Worm (Caenorhabditis elegans) whole organism, L4 larva: Measurements from ENCODE around the gene C43H6.12.
A peak's percentile ranks its signal among the peaks of the same experiment; 100 is the strongest.

Experiments used
- R02D3.7 ChIP-seq: fragments of 150-350 bp; sonication (generic microtip); optimal IDR thresholded peaks from 3 replicates; lab custom pipeline; 2014; ENCODE audit warnings: missing biosample characterization, missing genetic modification characterization
- T26A8.4 ChIP-seq: fragments of 200-800 bp; sonication (Bioruptor generic); IDR thresholded peaks from 2 replicates; pipeline ENCODE4 v1.3.6; 2022; ENCODE audit warnings: missing genetic modification characterization, missing compliant biosample characterization
- Y105C5A.15 ChIP-seq: fragments of 200-800 bp; sonication (Bioruptor generic); IDR thresholded peaks from 2 replicates; pipeline ENCODE4 v1.3.6; 2022; ENCODE audit warnings: missing genetic modification characterization, missing compliant biosample characterization
- Y5F2A.4 ChIP-seq: fragments of 200-800 bp; sonication (Bioruptor generic); optimal IDR thresholded peaks from 2 replicates; lab custom pipeline; 2018; ENCODE audit warnings: mild to moderate bottlenecking, missing genetic modification characterization, missing compliant biosample characterization
- aha-1 ChIP-seq: fragments of 150-350 bp; peaks from one replicate; lab custom pipeline; 2014; ENCODE audit warnings: missing biosample characterization, missing genetic modification characterization
- ceh-20 ChIP-seq: fragments of 200-800 bp; sonication (Bioruptor generic); IDR thresholded peaks from 2 replicates; pipeline ENCODE4 v1.3.6; 2022; ENCODE audit warnings: missing genetic modification reagents, missing genetic modification characterization, missing compliant biosample characterization
- ceh-44 ChIP-seq: fragments of 200-800 bp; sonication (Bioruptor generic); IDR thresholded peaks from 2 replicates; pipeline ENCODE4 v1.3.6; 2022; ENCODE audit warnings: missing genetic modification reagents, missing genetic modification characterization, missing compliant biosample characterization
- ceh-62 ChIP-seq: sonication (generic microtip); optimal IDR thresholded peaks from 2 replicates; lab custom pipeline; 2017; ENCODE audit warnings: missing biosample characterization, missing genetic modification characterization
- ceh-82 ChIP-seq: sonication (generic microtip); optimal IDR thresholded peaks from 2 replicates; lab custom pipeline; 2017; ENCODE audit warnings: missing biosample characterization, missing genetic modification characterization
- ces-1 ChIP-seq: fragments of 150-350 bp; sonication (generic microtip); optimal IDR thresholded peaks from 4 replicates; lab custom pipeline; 2014; ENCODE audit warnings: missing biosample characterization, missing genetic modification reagents, missing genetic modification characterization
- ctbp-1 ChIP-seq: fragments of 200-800 bp; sonication (Bioruptor generic); IDR thresholded peaks from 2 replicates; pipeline ENCODE4 v1.3.6; 2022; ENCODE audit warnings: missing genetic modification reagents, missing genetic modification characterization, missing compliant biosample characterization
- daf-12 ChIP-seq: fragments of 150-350 bp; optimal IDR thresholded peaks from 2 replicates; lab custom pipeline; 2014; ENCODE audit warnings: missing biosample characterization, missing genetic modification reagents, missing genetic modification characterization
- daf-8 ChIP-seq: fragments of 200-800 bp; sonication (Bioruptor generic); IDR thresholded peaks from 2 replicates; pipeline ENCODE4 v1.3.6; 2022; ENCODE audit warnings: missing genetic modification characterization, missing compliant biosample characterization
- dmd-6 ChIP-seq: fragments of 200-800 bp; sonication (Bioruptor generic); IDR thresholded peaks from 2 replicates; pipeline ENCODE4 v1.3.6; 2022; ENCODE audit warnings: missing genetic modification reagents, missing genetic modification characterization, missing compliant biosample characterization
- duxl-1 ChIP-seq: sonication (generic microtip); optimal IDR thresholded peaks from 2 replicates; lab custom pipeline; 2016; ENCODE audit warnings: mild to moderate bottlenecking, missing genetic modification characterization, moderate library complexity, missing compliant biosample characterization; ENCODE audit not compliant: poor library complexity
- hlh-11 ChIP-seq: fragments of 200-800 bp; sonication (Bioruptor generic); optimal IDR thresholded peaks from 2 replicates; lab custom pipeline; 2018; ENCODE audit warnings: mild to moderate bottlenecking, missing genetic modification characterization, missing compliant biosample characterization
- hmg-1.1 ChIP-seq: fragments of 200-800 bp; sonication (Bioruptor generic); IDR thresholded peaks from 2 replicates; pipeline ENCODE4 v1.3.6; 2022; ENCODE audit warnings: missing genetic modification reagents, missing genetic modification characterization, missing compliant biosample characterization
- lim-7 ChIP-seq: fragments of 200-800 bp; sonication (Bioruptor generic); IDR thresholded peaks from 2 replicates; pipeline ENCODE4 v1.3.6; 2022; ENCODE audit warnings: missing genetic modification characterization, missing compliant biosample characterization
- lin-13 ChIP-seq: fragments of 150-350 bp; optimal IDR thresholded peaks from 2 replicates; lab custom pipeline; 2014; ENCODE audit warnings: missing biosample characterization, missing genetic modification reagents, missing genetic modification characterization
- lin-15B ChIP-seq: fragments of 150-350 bp; sonication (generic microtip); optimal IDR thresholded peaks from 3 replicates; lab custom pipeline; 2014; ENCODE audit warnings: missing biosample characterization, missing genetic modification characterization
- lin-29 ChIP-seq: fragments of 200-800 bp; sonication (Bioruptor generic); IDR thresholded peaks from 2 replicates; pipeline ENCODE4 v1.3.6; 2022; ENCODE audit warnings: missing genetic modification reagents, missing genetic modification characterization, missing compliant biosample characterization
- lin-38 ChIP-seq: fragments of 200-800 bp; sonication (Bioruptor generic); IDR thresholded peaks from 2 replicates; pipeline ENCODE4 v1.3.6; 2022; ENCODE audit warnings: missing genetic modification reagents, missing genetic modification characterization, missing compliant biosample characterization
- lir-3 ChIP-seq: sonication (generic microtip); optimal IDR thresholded peaks from 2 replicates; lab custom pipeline; 2016; ENCODE audit warnings: mild to moderate bottlenecking, missing genetic modification characterization, missing compliant biosample characterization
- madf-5 ChIP-seq, 2 experiments: fragments of 200-800 bp; sonication (Bioruptor generic); IDR thresholded peaks; 2 replicates each; pipeline ENCODE4 v1.3.6; 2022; ENCODE audit warnings: missing compliant biosample characterization in 2 of 2, missing genetic modification characterization in 2 of 2
- mdl-1 ChIP-seq, 2 experiments: fragments of 150-350 bp in 1 of 2; sonication (generic microtip) in 1 of 2; optimal IDR thresholded peaks; 2 replicates each; lab custom pipeline; 2014 to 2017; ENCODE audit warnings: missing biosample characterization in 2 of 2, missing genetic modification characterization in 2 of 2
- mep-1 ChIP-seq: fragments of 150-350 bp; sonication (generic microtip); optimal IDR thresholded peaks from 3 replicates; lab custom pipeline; 2014; ENCODE audit warnings: missing biosample characterization, missing genetic modification characterization
- mxl-3 ChIP-seq: fragments of 200-800 bp; sonication (Bioruptor generic); optimal IDR thresholded peaks from 2 replicates; lab custom pipeline; 2018; ENCODE audit warnings: mild to moderate bottlenecking, missing genetic modification characterization, missing compliant biosample characterization
- nhr-102 ChIP-seq: sonication (generic microtip); optimal IDR thresholded peaks from 2 replicates; lab custom pipeline; 2016; ENCODE audit warnings: mild to moderate bottlenecking, missing genetic modification characterization, moderate library complexity, missing compliant biosample characterization
- nhr-11 ChIP-seq: fragments of 150-350 bp; optimal IDR thresholded peaks from 2 replicates; lab custom pipeline; 2014; ENCODE audit warnings: missing biosample characterization, missing genetic modification characterization
- nhr-111 ChIP-seq: fragments of 200-800 bp; sonication (Bioruptor generic); optimal IDR thresholded peaks from 2 replicates; lab custom pipeline; 2018; ENCODE audit warnings: mild to moderate bottlenecking, missing genetic modification characterization, missing compliant biosample characterization
- nhr-28 ChIP-seq: fragments of 150-350 bp; optimal IDR thresholded peaks from 2 replicates; lab custom pipeline; 2014; ENCODE audit warnings: missing biosample characterization, missing genetic modification characterization
- nhr-48 ChIP-seq: sonication (generic microtip); optimal IDR thresholded peaks from 2 replicates; lab custom pipeline; 2016; ENCODE audit warnings: mild to moderate bottlenecking, missing genetic modification characterization, missing compliant biosample characterization
- nhr-76 ChIP-seq: fragments of 150-350 bp; optimal IDR thresholded peaks from 2 replicates; lab custom pipeline; 2014; ENCODE audit warnings: missing biosample characterization, missing genetic modification characterization
- nhr-77 ChIP-seq: fragments of 150-350 bp; optimal IDR thresholded peaks from 2 replicates; lab custom pipeline; 2014; ENCODE audit warnings: missing biosample characterization, missing genetic modification characterization
- pha-4 ChIP-seq, 2 experiments: fragments of 150-350 bp in 1 of 2; fragments of 200-800 bp in 1 of 2; sonication (Bioruptor generic) in 1 of 2; IDR thresholded peaks in 1 of 2; optimal IDR thresholded peaks in 1 of 2; 2 replicates each; pipeline versions ENCODE4 v1.3.6 to Lab custom; 2014 to 2022; ENCODE audit warnings: missing genetic modification characterization in 2 of 2, missing genetic modification reagents in 2 of 2, missing biosample characterization in 1 of 2, missing compliant biosample characterization in 1 of 2
- php-3 ChIP-seq: fragments of 200-800 bp; sonication (Bioruptor generic); IDR thresholded peaks from 2 replicates; pipeline ENCODE4 v1.3.6; 2022; ENCODE audit warnings: missing genetic modification reagents, missing genetic modification characterization, missing compliant biosample characterization
- pqm-1 ChIP-seq: sonication (generic microtip); optimal IDR thresholded peaks from 2 replicates; lab custom pipeline; 2017; ENCODE audit warnings: missing biosample characterization, missing genetic modification characterization
- sdz-12 ChIP-seq: fragments of 200-800 bp; sonication (Bioruptor generic); optimal IDR thresholded peaks from 2 replicates; lab custom pipeline; 2018; ENCODE audit warnings: mild to moderate bottlenecking, missing genetic modification characterization, missing compliant biosample characterization
- skn-1 ChIP-seq: fragments of 150-350 bp; optimal IDR thresholded peaks from 2 replicates; lab custom pipeline; 2014; ENCODE audit warnings: missing biosample characterization, missing genetic modification characterization
- snpc-4 ChIP-seq: fragments of 150-350 bp; optimal IDR thresholded peaks from 2 replicates; lab custom pipeline; 2014; ENCODE audit warnings: missing biosample characterization, missing genetic modification characterization
- spr-3 ChIP-seq: fragments of 200-800 bp; sonication (Bioruptor generic); optimal IDR thresholded peaks from 2 replicates; lab custom pipeline; 2018; ENCODE audit warnings: mild to moderate bottlenecking, missing genetic modification characterization, missing compliant biosample characterization
- unc-39 ChIP-seq: sonication (generic microtip); optimal IDR thresholded peaks from 2 replicates; lab custom pipeline; 2017; ENCODE audit warnings: missing biosample characterization, missing genetic modification characterization
- unc-62 ChIP-seq, 3 experiments: fragments of 150-350 bp in 1 of 3; sonication (generic microtip); optimal IDR thresholded peaks in 2 of 3; peaks in 1 of 3; 1 replicate in 1 of 3; 2 replicates in 2 of 3; lab custom pipeline; 2014 to 2017; ENCODE audit warnings: missing biosample characterization in 3 of 3, missing genetic modification characterization in 3 of 3, missing genetic modification reagents in 3 of 3, missing genotype in 1 of 3
- vab-7 ChIP-seq: fragments of 200-800 bp; sonication (Bioruptor generic); IDR thresholded peaks from 2 replicates; pipeline ENCODE4 v1.3.6; 2022; ENCODE audit warnings: missing genetic modification reagents, missing genetic modification characterization, missing compliant biosample characterization
- zip-2 ChIP-seq: fragments of 150-350 bp; optimal IDR thresholded peaks from 2 replicates; lab custom pipeline; 2014; ENCODE audit warnings: missing biosample characterization, missing genetic modification characterization
- ztf-11 ChIP-seq: fragments of 150-350 bp; optimal IDR thresholded peaks from 2 replicates; lab custom pipeline; 2014; ENCODE audit warnings: missing biosample characterization, missing genetic modification characterization
- ztf-7 ChIP-seq: fragments of 150-350 bp; optimal IDR thresholded peaks from 2 replicates; lab custom pipeline; 2014; ENCODE audit warnings: missing biosample characterization, missing genetic modification characterization

C43H6.12 gene

ce11 chrX:2401883-2402282 is 7.5 kb upstream of the C43H6.12 start, which contains the start of gene dhhc-9 (continued):
- 0 out of 2 replicates have a peak, but pooled peaks have one; percentile 7 for TF ChIP-seq php-3
- TF ChIP-seq nhr-48 (tag; lab: Kevin White, UChicago) = peak; percentile 19
- TF ChIP-seq lin-38 (GFP tag; lab: Robert Waterston, UW) = no peak
- peak; percentile 56 for TF ChIP-seq nhr-28
- peak; percentile 93 for TF ChIP-seq hmg-1.1 (GFP tag; lab: Robert Waterston, UW)
- no peak for TF ChIP-seq unc-39 (tag; lab: Kevin White, UChicago)
- TF ChIP-seq hlh-11 (tag; lab: Kevin White, UChicago) = peak; percentile 76
- peak; percentile 7 for TF ChIP-seq nhr-11
- TF ChIP-seq duxl-1 (tag; lab: Kevin White, UChicago) = peak; percentile 54
- TF ChIP-seq nhr-77 (tag; lab: Kevin White, UChicago) = no peak
- no peak for TF ChIP-seq pha-4 (GFP tag; IDR thresholded peaks at IDR 0.05; lab: Robert Waterston, UW)
- TF ChIP-seq pha-4 (tag; optimal IDR thresholded peaks at IDR 0.05; lab: Kevin White, UChicago) = no peak
- peak; percentile 4 for TF ChIP-seq zip-2
- peak in 1 of 2 experiments; percentile 11 for TF ChIP-seq mdl-1 (tag; optimal IDR thresholded peaks at IDR 0.05; lab: Kevin White, UChicago)

- no peak for TF ChIP-seq R02D3.7
- no peak for TF ChIP-seq snpc-4 (tag; lab: Kevin White, UChicago)
- TF ChIP-seq aha-1 (tag; lab: Kevin White, UChicago) = no peak
- no peak for TF ChIP-seq spr-3
- no peak for TF ChIP-seq ceh-62 (tag; lab: Kevin White, UChicago)
- no peak for TF ChIP-seq ztf-11
- TF ChIP-seq nhr-111 (GFP tag; lab: Kevin White, UChicago) = no peak
- no peak for TF ChIP-seq nhr-102
- no peak for TF ChIP-seq lin-29 (GFP tag; lab: Robert Waterston, UW)
- no peak for TF ChIP-seq ceh-82 (tag; lab: Kevin White, UChicago)
- TF ChIP-seq ceh-44 (GFP tag; lab: Robert Waterston, UW) = no peak
- no peak for TF ChIP-seq lin-15B
- TF ChIP-seq php-3 = no peak
- TF ChIP-seq ceh-20 (GFP tag; lab: Robert Waterston, UW) = no peak
Observed at ce11 chrX:2403724-2404123, 5.7 kb upstream of the C43H6.12 start, which contains the start of gene C43H6.4. C43H6.4 (plus strand) TSS chrX:2404024.

ce11 chrX:2407167-2407566 is 2.2 kb upstream of the C43H6.12 start, which contains the start of gene mtpn-1:
mtpn-1 (plus strand) TSS chrX:2407467.
- peak; percentile 27 for TF ChIP-seq aha-1 (tag; lab: Kevin White, UChicago)
- no peak for TF ChIP-seq T26A8.4 (GFP tag; lab: Robert Waterston, UW)
- TF ChIP-seq vab-7 (GFP tag; lab: Robert Waterston, UW) = no peak

ce11 chrX:2410978-2411377 is 1.6 kb downstream of the C43H6.12 start:
- TF ChIP-seq lir-3 (tag; lab: Kevin White, UChicago) (no peak), ces-1 (GFP tag; lab: Kevin White, UChicago) (no peak), ztf-7 (tag; lab: Kevin White, UChicago) (no peak), duxl-1 (tag; lab: Kevin White, UChicago) (no peak), pqm-1 (peak; percentile 49), nhr-77 (tag; lab: Kevin White, UChicago) (no peak), daf-8 (GFP tag; lab: Robert Waterston, UW) (no peak), ctbp-1 (GFP tag; lab: Robert Waterston, UW) (no peak), Y5F2A.4 (GFP tag; lab: Kevin White, UChicago) (no peak), hlh-11 (tag; lab: Kevin White, UChicago) (peak; percentile 51), aha-1 (tag; lab: Kevin White, UChicago) (peak; percentile 68), unc-62 (GFP tag; optimal IDR thresholded peaks at IDR 0.05 in 1 of 2; lab: Kevin White, UChicago) (no peak), unc-62 (tag; optimal IDR thresholded peaks at IDR 0.05; lab: Kevin White, UChicago) (no peak), ceh-20 (GFP tag; lab: Robert Waterston, UW) (0 out of 2 replicates have a peak, but pooled peaks have one; percentile 39), daf-12 (tag; lab: Kevin White, UChicago) (no peak), Y105C5A.15 (GFP tag; lab: Robert Waterston, UW) (no peak), mxl-3 (GFP tag; lab: Kevin White, UChicago) (no peak), dmd-6 (GFP tag; lab: Robert Waterston, UW) (peak; percentile 84), madf-5 (GFP tag; IDR thresholded peaks at IDR 0.05; lab: Robert Waterston, UW) (no peak), lim-7 (no peak), mep-1 (tag; lab: Kevin White, UChicago) (no peak), lin-13 (no peak), sdz-12 (no peak), ztf-11 (no peak), nhr-111 (GFP tag; lab: Kevin White, UChicago) (no peak), nhr-76 (tag; lab: Kevin White, UChicago) (no peak), skn-1 (no peak)
